Worm (Caenorhabditis elegans) whole organism, L3 larva: ENCODE results near the gene top-2.

Experiments used
- R02D3.7 ChIP-seq: fragments of 150-350 bp; optimal IDR thresholded peaks from 2 replicates; lab custom pipeline; 2014; ENCODE audit warnings: missing biosample characterization, missing genetic modification characterization
- ama-1 ChIP-seq: fragments of 150-350 bp; optimal IDR thresholded peaks from 2 replicates; lab custom pipeline; 2018
- ceh-16 ChIP-seq: sonication (generic microtip); optimal IDR thresholded peaks from 2 replicates; lab custom pipeline; 2017; ENCODE audit warnings: missing biosample characterization, missing genetic modification characterization
- daf-12 ChIP-seq: fragments of 150-350 bp; optimal IDR thresholded peaks from 2 replicates; lab custom pipeline; 2014; ENCODE audit warnings: missing biosample characterization, missing genetic modification reagents, missing genetic modification characterization
- egl-27 ChIP-seq: sonication (generic microtip); optimal IDR thresholded peaks from 4 replicates; lab custom pipeline; 2017; ENCODE audit warnings: missing biosample characterization, missing genetic modification reagents, missing genetic modification characterization
- elt-2 ChIP-seq: sonication (generic microtip); optimal IDR thresholded peaks from 2 replicates; lab custom pipeline; 2016; ENCODE audit warnings: missing genetic modification reagents, mild to moderate bottlenecking, missing genetic modification characterization, missing compliant biosample characterization
- elt-3 ChIP-seq, 3 experiments: fragments of 150-350 bp in 1 of 3; sonication (generic microtip) in 2 of 3; optimal IDR thresholded peaks; 2 replicates in 2 of 3; 4 replicates in 1 of 3; lab custom pipeline; 2014 to 2017; ENCODE audit warnings: missing biosample characterization in 3 of 3, missing genetic modification characterization in 3 of 3
- eor-1 ChIP-seq, 2 experiments: fragments of 150-350 bp; optimal IDR thresholded peaks; 2 replicates each; lab custom pipeline; 2014 to 2018; ENCODE audit warnings: missing biosample characterization in 2 of 2, missing genetic modification characterization in 2 of 2
- fkh-10 ChIP-seq: sonication (generic microtip); optimal IDR thresholded peaks from 2 replicates; lab custom pipeline; 2017; ENCODE audit warnings: missing biosample characterization, missing genetic modification reagents, missing genetic modification characterization
- fkh-2 ChIP-seq: fragments of 150-350 bp; optimal IDR thresholded peaks from 2 replicates; lab custom pipeline; 2014; ENCODE audit warnings: missing biosample characterization, missing genetic modification reagents, missing genetic modification characterization
- fos-1 ChIP-seq: fragments of 150-350 bp; optimal IDR thresholded peaks from 2 replicates; lab custom pipeline; 2014; ENCODE audit warnings: missing biosample characterization, missing genetic modification characterization
- hmg-11 ChIP-seq: sonication (generic microtip); optimal IDR thresholded peaks from 2 replicates; lab custom pipeline; 2016; ENCODE audit warnings: missing genetic modification characterization, missing compliant biosample characterization
- lin-15B ChIP-seq: fragments of 150-350 bp; optimal IDR thresholded peaks from 2 replicates; lab custom pipeline; 2014; ENCODE audit warnings: missing biosample characterization, missing genetic modification characterization
- lin-39 ChIP-seq: fragments of 150-350 bp; optimal IDR thresholded peaks from 2 replicates; lab custom pipeline; 2018; ENCODE audit warnings: missing biosample characterization, missing genetic modification reagents, missing genetic modification characterization
- lsy-12 ChIP-seq: sonication (generic microtip); optimal IDR thresholded peaks from 2 replicates; lab custom pipeline; 2016; ENCODE audit warnings: mild to moderate bottlenecking, missing genetic modification characterization, missing compliant biosample characterization
- mdl-1 ChIP-seq: fragments of 150-350 bp; optimal IDR thresholded peaks from 2 replicates; lab custom pipeline; 2014; ENCODE audit warnings: missing biosample characterization, missing genetic modification characterization
- mml-1 ChIP-seq: fragments of 150-350 bp; sonication (generic microtip); optimal IDR thresholded peaks from 3 replicates; lab custom pipeline; 2014; ENCODE audit warnings: missing biosample characterization, missing genetic modification characterization
- nfya-1 ChIP-seq: sonication (generic microtip); optimal IDR thresholded peaks from 2 replicates; lab custom pipeline; 2017; ENCODE audit warnings: missing genetic modification characterization, mild to moderate bottlenecking, missing compliant biosample characterization, antibody characterized with exemption, moderate library complexity; ENCODE audit not compliant: insufficient read depth
- nhr-11 ChIP-seq: fragments of 150-350 bp; optimal IDR thresholded peaks from 2 replicates; lab custom pipeline; 2014; ENCODE audit warnings: missing biosample characterization, missing genetic modification characterization
- nhr-23 ChIP-seq: fragments of 150-350 bp; optimal IDR thresholded peaks from 2 replicates; lab custom pipeline; 2014; ENCODE audit warnings: missing biosample characterization, missing genetic modification reagents, missing genetic modification characterization
- nhr-25 ChIP-seq: sonication (generic microtip); optimal IDR thresholded peaks from 2 replicates; lab custom pipeline; 2017; ENCODE audit warnings: missing biosample characterization, missing genetic modification characterization
- nhr-43 ChIP-seq: sonication (generic microtip); optimal IDR thresholded peaks from 2 replicates; lab custom pipeline; 2016; ENCODE audit warnings: mild to moderate bottlenecking, missing genetic modification characterization, missing compliant biosample characterization; ENCODE audit not compliant: poor library complexity, severe bottlenecking
- nhr-67 ChIP-seq: fragments of 150-350 bp; optimal IDR thresholded peaks from 2 replicates; lab custom pipeline; 2014; ENCODE audit warnings: missing biosample characterization, missing genetic modification characterization
- sea-2 ChIP-seq: fragments of 150-350 bp; sonication (generic microtip); optimal IDR thresholded peaks from 4 replicates; lab custom pipeline; 2014; ENCODE audit warnings: missing biosample characterization, missing genetic modification reagents, missing genetic modification characterization
- skn-1 ChIP-seq: fragments of 150-350 bp; optimal IDR thresholded peaks from 2 replicates; lab custom pipeline; 2014; ENCODE audit warnings: missing biosample characterization, missing genetic modification characterization
- snpc-4 ChIP-seq: fragments of 150-350 bp; optimal IDR thresholded peaks from 2 replicates; lab custom pipeline; 2014; ENCODE audit warnings: missing biosample characterization, missing genetic modification characterization
- tbx-2 ChIP-seq: sonication (generic microtip); optimal IDR thresholded peaks from 2 replicates; lab custom pipeline; 2016; ENCODE audit warnings: mild to moderate bottlenecking, missing genetic modification characterization, missing compliant biosample characterization
- unc-39 ChIP-seq: sonication (generic microtip); optimal IDR thresholded peaks from 4 replicates; lab custom pipeline; 2017; ENCODE audit warnings: missing biosample characterization, missing genetic modification characterization
- unc-62 ChIP-seq: fragments of 150-350 bp; sonication (generic microtip); optimal IDR thresholded peaks from 4 replicates; lab custom pipeline; 2014; ENCODE audit warnings: missing biosample characterization, missing genetic modification reagents, missing genetic modification characterization
- zag-1 ChIP-seq: fragments of 150-350 bp; optimal IDR thresholded peaks from 2 replicates; lab custom pipeline; 2014; ENCODE audit warnings: missing biosample characterization, missing genetic modification characterization
- ztf-4 ChIP-seq: fragments of 150-350 bp; optimal IDR thresholded peaks from 2 replicates; lab custom pipeline; 2014; ENCODE audit warnings: missing biosample characterization, missing genetic modification characterization

top-2 gene

ce11 chrII:11839116-11839515, 35.8 kb upstream of the top-2 start:
- peak; percentile 17 for TF ChIP-seq nhr-43 (tag; lab: Kevin White, UChicago)
- no peak for TF ChIP-seq lin-15B (tag; lab: Kevin White, UChicago)
- peak; percentile 4 for TF ChIP-seq nhr-25
- TF ChIP-seq, all 47 proteins: peak for 2

ce11 chrII:11841653-11842052, 33.3 kb upstream of the top-2 start:
- TF ChIP-seq tbx-2 (tag; lab: Kevin White, UChicago): no peak
- TF ChIP-seq snpc-4: peak; percentile 67
- peak; percentile 29 for TF ChIP-seq nhr-43 (tag; lab: Kevin White, UChicago)
- peak; percentile 26 for TF ChIP-seq nhr-23 (tag; lab: Kevin White, UChicago)
- TF ChIP-seq nhr-25: peak; percentile 40

- TF ChIP-seq hmg-11 (tag; lab: Kevin White, UChicago) (no peak), nhr-43 (tag; lab: Kevin White, UChicago) (peak; percentile 9)
These were observed 32.6 kb upstream of the top-2 start, which contains the start of gene T27D12.1 for ce11 chrII:11842317-11842716. TSS of gene T27D12.1 (plus strand) at chrII:11842617.

- TF ChIP-seq skn-1 (tag; lab: Kevin White, UChicago) (no peak), ama-1 (peak; percentile 33)
These were observed 32.2 kb upstream of the top-2 start for ce11 chrII:11842766-11843165.

- peak in 1 of 3 experiments; percentile 24 for TF ChIP-seq elt-3 (tag; optimal IDR thresholded peaks at IDR 0.05; lab: Kevin White, UChicago)
- TF ChIP-seq nhr-25: peak; percentile 12
- TF ChIP-seq daf-12: no peak
- TF ChIP-seq nhr-23 (tag; lab: Kevin White, UChicago): peak; percentile 48
- TF ChIP-seq sea-2: no peak
- TF ChIP-seq ama-1: peak; percentile 21
These were observed 31.5 kb upstream of the top-2 start for ce11 chrII:11843441-11843840.

ce11 chrII:11844072-11844471, 30.9 kb upstream of the top-2 start:
- TF ChIP-seq R02D3.7 (tag; lab: Kevin White, UChicago) (no peak), nhr-25 (no peak), mdl-1 (tag; lab: Kevin White, UChicago) (no peak), nhr-11 (tag; lab: Kevin White, UChicago) (no peak), hmg-11 (tag; lab: Kevin White, UChicago) (no peak), lin-15B (tag; lab: Kevin White, UChicago) (no peak), skn-1 (tag; lab: Kevin White, UChicago) (no peak), fkh-10 (GFP tag; lab: Kevin White, UChicago) (no peak), nhr-43 (tag; lab: Kevin White, UChicago) (peak; percentile 5), ama-1 (peak; percentile 93), nhr-23 (tag; lab: Kevin White, UChicago) (no peak), sea-2 (no peak), nfya-1 (no peak), elt-2 (tag; lab: Kevin White, UChicago) (no peak)

ce11 chrII:11844984-11845383, 30.0 kb upstream of the top-2 start:
- TF ChIP-seq fkh-2 (tag; lab: Kevin White, UChicago) (no peak), nhr-67 (tag; lab: Kevin White, UChicago) (no peak), sea-2 (no peak), zag-1 (tag; lab: Kevin White, UChicago) (no peak), lsy-12 (tag; lab: Kevin White, UChicago) (no peak), ztf-4 (tag; lab: Kevin White, UChicago) (no peak), snpc-4 (no peak), ceh-16 (no peak), tbx-2 (tag; lab: Kevin White, UChicago) (no peak), elt-2 (tag; lab: Kevin White, UChicago) (no peak), unc-62 (GFP tag; lab: Kevin White, UChicago) (no peak), eor-1 (tag; optimal IDR thresholded peaks at IDR 0.05; lab: Kevin White, UChicago) (no peak), lin-15B (tag; lab: Kevin White, UChicago) (no peak), fos-1 (tag; lab: Kevin White, UChicago) (no peak), unc-39 (no peak), lin-39 (tag; lab: Kevin White, UChicago) (no peak), egl-27 (tag; lab: Kevin White, UChicago) (no peak), mml-1 (tag; lab: Kevin White, UChicago) (no peak)
